Fruit fly (Drosophila melanogaster) whole organism: ENCODE measurements around the gene cmpy.

ENCODE experiments used
- CG8478 ChIP-seq: fragments of >200 bp; optimal IDR thresholded peaks from 2 replicates; lab custom pipeline; 2018; ENCODE audit warnings: inconsistent platforms
- pan ChIP-seq: fragments of >200 bp; optimal IDR thresholded peaks from 2 replicates; lab custom pipeline; 2017

DNA sequence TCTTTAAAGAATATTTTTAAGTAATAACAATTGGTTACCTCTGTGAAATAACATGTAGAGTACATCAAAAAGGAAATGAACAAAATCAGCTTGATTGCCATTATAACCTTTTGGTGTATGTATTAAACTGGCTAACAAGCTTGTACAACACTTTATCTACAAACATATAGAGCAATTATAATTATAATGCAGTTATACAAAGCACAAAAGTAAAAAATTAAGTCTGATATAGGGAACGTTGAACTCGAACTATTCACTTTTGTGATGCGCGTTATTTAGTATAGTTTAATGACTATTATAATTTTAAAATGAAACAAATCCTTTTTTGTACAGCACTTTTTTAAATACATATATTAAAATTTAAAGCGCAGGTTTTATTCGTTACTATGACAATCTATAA is 36.6 kb upstream of the cmpy start, which contains the start of gene CG33912:
- TF ChIP-seq pan (lab: Kevin White, UChicago) (no peak), CG8478 (lab: Kevin White, UChicago) (no peak)
